Fruit fly (Drosophila melanogaster) whole organism, embryonic: ENCODE results near the gene Ctr9.

Experiments used
- B-H1 ChIP-seq: fragments of 200-800 bp; sonication (Bioruptor generic); IDR thresholded peaks from 3 replicates; pipeline ENCODE4 v1.3.6; 2022; ENCODE audit warnings: missing biosample characterization, missing genetic modification characterization
- B-H2 ChIP-seq: fragments of 200-800 bp; sonication (Bioruptor generic); optimal IDR thresholded peaks from 2 replicates; lab custom pipeline; 2018; ENCODE audit warnings: missing biosample characterization, mild to moderate bottlenecking, missing genetic modification characterization
- Bteb2 ChIP-seq: fragments of 200-800 bp; sonication (Bioruptor generic); optimal IDR thresholded peaks from 2 replicates; lab custom pipeline; 2016; ENCODE audit warnings: missing biosample characterization, missing genetic modification characterization
- CG10462 ChIP-seq: fragments of 200-800 bp; sonication (Bioruptor generic); optimal IDR thresholded peaks from 2 replicates; lab custom pipeline; 2016; ENCODE audit warnings: missing biosample characterization, missing genetic modification characterization
- CG10565 ChIP-seq: fragments of 200-800 bp; sonication (Bioruptor generic); optimal IDR thresholded peaks from 3 replicates; lab custom pipeline; 2016; ENCODE audit warnings: missing biosample characterization, mild to moderate bottlenecking, missing genetic modification characterization
- CG11398 ChIP-seq: fragments of 200-800 bp; sonication (Bioruptor generic); optimal IDR thresholded peaks from 2 replicates; lab custom pipeline; 2016; ENCODE audit warnings: missing biosample characterization, missing genetic modification characterization
- CG1233 ChIP-seq: fragments of 200-800 bp; sonication (Bioruptor generic); optimal IDR thresholded peaks from 4 replicates; lab custom pipeline; 2018; ENCODE audit warnings: missing biosample characterization, mild to moderate bottlenecking, missing genetic modification characterization
- CG13624 ChIP-seq: fragments of 200-800 bp; sonication (Bioruptor generic); optimal IDR thresholded peaks from 2 replicates; lab custom pipeline; 2016; ENCODE audit warnings: missing biosample characterization, missing genetic modification characterization
- CG13775 ChIP-seq: fragments of 200-800 bp; sonication (Bioruptor generic); optimal IDR thresholded peaks from 3 replicates; lab custom pipeline; 2017; ENCODE audit warnings: missing biosample characterization, mild to moderate bottlenecking, missing genetic modification characterization
- CG15011 ChIP-seq: fragments of 200-800 bp; sonication (Bioruptor generic); optimal IDR thresholded peaks from 3 replicates; lab custom pipeline; 2018; ENCODE audit warnings: missing biosample characterization, mild to moderate bottlenecking, missing genetic modification characterization
- CG1603 ChIP-seq: fragments of 200-800 bp; sonication (Bioruptor generic); optimal IDR thresholded peaks from 2 replicates; lab custom pipeline; 2019; ENCODE audit warnings: missing biosample characterization, mild to moderate bottlenecking, missing genetic modification characterization, moderate library complexity
- CG1832 ChIP-seq: fragments of 200-800 bp; sonication (Bioruptor generic); optimal IDR thresholded peaks from 2 replicates; lab custom pipeline; 2017; ENCODE audit warnings: missing biosample characterization, mild to moderate bottlenecking, missing genetic modification characterization, inconsistent platforms
- CG18599 ChIP-seq: fragments of 200-800 bp; sonication (Bioruptor generic); optimal IDR thresholded peaks from 3 replicates; lab custom pipeline; 2017; ENCODE audit warnings: missing biosample characterization, missing genetic modification characterization, mild to moderate bottlenecking, moderate library complexity, missing genetic modification reagents
- CG30020 ChIP-seq: fragments of 200-800 bp; optimal IDR thresholded peaks from 2 replicates; lab custom pipeline; 2019; ENCODE audit warnings: missing biosample characterization, mild to moderate bottlenecking, missing genetic modification characterization, moderate library complexity
- CG31224 ChIP-seq: fragments of 200-800 bp; sonication (Bioruptor generic); IDR thresholded peaks from 2 replicates; pipeline ENCODE4 v1.3.6; 2022; ENCODE audit warnings: missing biosample characterization, missing genetic modification characterization
- CG4404 ChIP-seq: fragments of 200-800 bp; sonication (Bioruptor generic); IDR thresholded peaks from 2 replicates; pipeline ENCODE4 v1.3.6; 2022; ENCODE audit warnings: missing biosample characterization, missing genetic modification characterization
- CG7372 ChIP-seq: fragments of 200-800 bp; sonication (Bioruptor generic); IDR thresholded peaks from 2 replicates; pipeline ENCODE4 v1.3.6; 2022; ENCODE audit warnings: missing biosample characterization, missing genetic modification characterization
- CG8290 ChIP-seq, 3 experiments: fragments of 200-800 bp; sonication (Bioruptor generic); optimal IDR thresholded peaks; 2 replicates each; lab custom pipeline; 2016 to 2019; ENCODE audit warnings: missing biosample characterization in 3 of 3, missing genetic modification characterization in 3 of 3, mild to moderate bottlenecking in 2 of 3, moderate library complexity in 1 of 3
- CG8388 ChIP-seq: fragments of 200-800 bp; sonication (Bioruptor generic); optimal IDR thresholded peaks from 2 replicates; lab custom pipeline; 2019; ENCODE audit warnings: missing biosample characterization, mild to moderate bottlenecking, missing genetic modification characterization, moderate library complexity
- Dek ChIP-seq: fragments of 200-800 bp; sonication (Bioruptor generic); optimal IDR thresholded peaks from 3 replicates; lab custom pipeline; 2019; ENCODE audit warnings: missing biosample characterization, mild to moderate bottlenecking, missing genetic modification characterization, moderate library complexity
- Ets97D ChIP-seq: fragments of 200-800 bp; sonication (Bioruptor generic); optimal IDR thresholded peaks from 3 replicates; lab custom pipeline; 2016; ENCODE audit warnings: missing biosample characterization, missing genetic modification characterization
- HmgD ChIP-seq: fragments of 200-800 bp; sonication (Bioruptor generic); optimal IDR thresholded peaks from 3 replicates; lab custom pipeline; 2016; ENCODE audit warnings: missing biosample characterization, missing genetic modification characterization
- Hr39 ChIP-seq: fragments of >200 bp; optimal IDR thresholded peaks from 2 replicates; lab custom pipeline; 2017
- Jarid2 ChIP-seq: fragments of 200-800 bp; sonication (Bioruptor generic); optimal IDR thresholded peaks from 3 replicates; lab custom pipeline; 2017; ENCODE audit warnings: mild to moderate bottlenecking, missing biosample characterization, missing genetic modification reagents, missing genetic modification characterization
- Lpt ChIP-seq: fragments of >200 bp; optimal IDR thresholded peaks from 2 replicates; lab custom pipeline; 2018; ENCODE audit warnings: missing biosample characterization, missing genetic modification characterization
- MESR4 ChIP-seq: fragments of 200-800 bp; sonication (Bioruptor generic); optimal IDR thresholded peaks from 2 replicates; lab custom pipeline; 2018; ENCODE audit warnings: missing biosample characterization, mild to moderate bottlenecking, missing genetic modification characterization, moderate library complexity
- Poxn ChIP-seq: fragments of 200-800 bp; sonication (Bioruptor generic); IDR thresholded peaks from 2 replicates; pipeline ENCODE4 v1.3.6; 2022; ENCODE audit warnings: missing biosample characterization, missing genetic modification characterization
- Ravus ChIP-seq: fragments of 200-800 bp; sonication (Bioruptor generic); IDR thresholded peaks from 2 replicates; pipeline ENCODE4 v1.3.6; 2022; ENCODE audit warnings: missing biosample characterization, missing genetic modification characterization
- Stat92E ChIP-seq, 3 experiments: fragments of >200 bp in 2 of 3; fragments of 200-800 bp in 1 of 3; sonication (Bioruptor generic) in 1 of 3; optimal IDR thresholded peaks; 2 replicates each; lab custom pipeline; 2017 to 2019; ENCODE audit warnings: missing biosample characterization in 3 of 3, missing genetic modification characterization in 3 of 3, mild to moderate bottlenecking in 1 of 3, moderate library complexity in 1 of 3
- Trl ChIP-seq, 3 experiments: fragments of >200 bp in 2 of 3; fragments of 200-800 bp in 1 of 3; sonication (Bioruptor generic) in 1 of 3; optimal IDR thresholded peaks; 2 replicates in 1 of 3; 3 replicates in 2 of 3; lab custom pipeline; 2016 to 2017; ENCODE audit warnings: missing biosample characterization in 1 of 3, missing genetic modification characterization in 1 of 3
- Xrp1 ChIP-seq: fragments of 200-800 bp; sonication (Bioruptor generic); IDR thresholded peaks from 2 replicates; pipeline ENCODE4 v1.3.6; 2022; ENCODE audit warnings: missing biosample characterization, missing genetic modification characterization
- ab ChIP-seq: fragments of 200-800 bp; sonication (Bioruptor generic); optimal IDR thresholded peaks from 2 replicates; lab custom pipeline; 2016; ENCODE audit warnings: missing biosample characterization, missing genetic modification characterization
- cad ChIP-seq: fragments of >200 bp; optimal IDR thresholded peaks from 2 replicates; lab custom pipeline; 2017; ENCODE audit warnings: missing biosample characterization, missing genetic modification characterization
- chif ChIP-seq, 2 experiments: fragments of 200-800 bp; sonication (Bioruptor generic); optimal IDR thresholded peaks; 3 replicates each; lab custom pipeline; 2016; ENCODE audit warnings: missing biosample characterization in 2 of 2, missing genetic modification characterization in 2 of 2
- crc ChIP-seq: fragments of 200-800 bp; sonication (Bioruptor generic); optimal IDR thresholded peaks from 2 replicates; lab custom pipeline; 2016; ENCODE audit warnings: missing biosample characterization, missing genetic modification characterization
- croc ChIP-seq: fragments of 200-800 bp; sonication (Bioruptor generic); conservative IDR thresholded peaks from 3 replicates; pipeline ENCODE4 v1.3.6; 2022; ENCODE audit warnings: missing biosample characterization, missing genetic modification characterization
- cwo ChIP-seq: fragments of 200-800 bp; sonication (Bioruptor generic); optimal IDR thresholded peaks from 3 replicates; lab custom pipeline; 2017; ENCODE audit warnings: missing biosample characterization, missing genetic modification characterization, mild to moderate bottlenecking, moderate library complexity, missing genetic modification reagents
- fd102C ChIP-seq: fragments of 200-800 bp; sonication (Bioruptor generic); optimal IDR thresholded peaks from 2 replicates; lab custom pipeline; 2018; ENCODE audit warnings: missing biosample characterization, mild to moderate bottlenecking, missing genetic modification characterization, moderate library complexity
- grn ChIP-seq: fragments of 200-800 bp; sonication (Bioruptor generic); optimal IDR thresholded peaks from 3 replicates; lab custom pipeline; 2017; ENCODE audit warnings: missing biosample characterization, missing genetic modification characterization
- lilli ChIP-seq: fragments of 200-800 bp; sonication (Bioruptor generic); optimal IDR thresholded peaks from 3 replicates; lab custom pipeline; 2016; ENCODE audit warnings: missing biosample characterization, missing genetic modification characterization
- mld ChIP-seq: fragments of 200-800 bp; sonication (Bioruptor generic); IDR thresholded peaks from 3 replicates; pipeline ENCODE4 v1.3.6; 2022; ENCODE audit warnings: missing biosample characterization, missing genetic modification characterization; ENCODE audit not compliant: partially characterized antibody
- pb ChIP-seq: fragments of 200-800 bp; sonication (Bioruptor generic); optimal IDR thresholded peaks from 3 replicates; lab custom pipeline; 2016; ENCODE audit warnings: missing biosample characterization, missing genetic modification characterization
- psq ChIP-seq: fragments of 200-800 bp; sonication (Bioruptor generic); optimal IDR thresholded peaks from 2 replicates; lab custom pipeline; 2017; ENCODE audit warnings: missing biosample characterization, missing genetic modification characterization
- ranshi ChIP-seq: fragments of 200-800 bp; sonication (Bioruptor generic); IDR thresholded peaks from 2 replicates; pipeline ENCODE4 v1.3.6; 2022; ENCODE audit warnings: missing biosample characterization, missing genetic modification characterization
- seq ChIP-seq: fragments of 200-800 bp; sonication (Bioruptor generic); IDR thresholded peaks from 2 replicates; pipeline ENCODE4 v1.3.6; 2022; ENCODE audit warnings: missing biosample characterization, missing genetic modification characterization
- sisA ChIP-seq: fragments of 200-800 bp; sonication (Bioruptor generic); IDR thresholded peaks from 2 replicates; pipeline ENCODE4 v1.3.6; 2022; ENCODE audit warnings: missing biosample characterization, missing genetic modification characterization
- slou ChIP-seq: fragments of 200-800 bp; sonication (Bioruptor generic); optimal IDR thresholded peaks from 3 replicates; lab custom pipeline; 2016; ENCODE audit warnings: missing biosample characterization, missing genetic modification characterization
- sob ChIP-seq: fragments of 200-800 bp; sonication (Bioruptor generic); IDR thresholded peaks from 2 replicates; pipeline ENCODE4 v1.3.6; 2022; ENCODE audit warnings: missing biosample characterization, missing genetic modification characterization
- sqz ChIP-seq: fragments of 200-800 bp; sonication (Bioruptor generic); optimal IDR thresholded peaks from 3 replicates; lab custom pipeline; 2018; ENCODE audit warnings: missing biosample characterization, mild to moderate bottlenecking, missing genetic modification characterization
- trem ChIP-seq: fragments of 200-800 bp; optimal IDR thresholded peaks from 3 replicates; lab custom pipeline; 2019; ENCODE audit warnings: missing biosample characterization, mild to moderate bottlenecking, missing genetic modification characterization, moderate library complexity
- tx ChIP-seq: fragments of 200-800 bp; sonication (Bioruptor generic); optimal IDR thresholded peaks from 2 replicates; lab custom pipeline; 2016; ENCODE audit warnings: missing biosample characterization, missing genetic modification characterization
- yki ChIP-seq: fragments of >200 bp; optimal IDR thresholded peaks from 3 replicates; lab custom pipeline; 2018

The Ctr9 gene

DNA sequence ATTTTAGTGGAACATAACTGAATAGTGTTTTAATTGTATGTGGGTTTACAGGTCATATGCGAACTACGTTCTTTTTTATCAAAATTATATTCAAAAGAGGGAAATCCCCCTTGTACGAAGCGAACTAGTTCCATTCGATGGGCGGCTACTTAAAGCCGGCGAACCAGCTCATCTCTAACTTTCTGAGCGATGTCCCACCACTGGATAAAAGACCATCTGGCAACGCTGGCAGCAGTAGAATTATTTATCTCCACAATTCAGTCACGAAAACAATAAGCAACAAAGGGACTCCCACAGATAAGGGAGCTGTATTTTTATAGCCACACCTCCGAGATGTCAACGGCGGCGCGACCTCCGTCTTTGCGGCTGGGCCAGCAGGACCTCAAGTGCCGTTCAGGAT lies 11.3 kb upstream of the Ctr9 start, which contains the start of gene Rabex-5 (continued):
- no peak for TF ChIP-seq cwo
- peak; percentile 60 for TF ChIP-seq lilli (GFP tag; lab: Kevin White, UChicago)
- no peak for TF ChIP-seq ab (GFP tag; lab: Kevin White, UChicago)
- no peak for TF ChIP-seq CG1233 (GFP tag; lab: Kevin White, UChicago)
- no peak for TF ChIP-seq Ravus (GFP tag; lab: Robert Waterston, UW)
- no peak for TF ChIP-seq CG10565 (GFP tag; lab: Kevin White, UChicago)
- TF ChIP-seq Xrp1 (GFP tag; lab: Robert Waterston, UW), result no peak; the same call in 1 of the 2 replicates
- TF ChIP-seq Hr39 (lab: Kevin White, UChicago), result no peak
- no peak for TF ChIP-seq seq (GFP tag; lab: Robert Waterston, UW)
- TF ChIP-seq tx (GFP tag; lab: Kevin White, UChicago), result peak; percentile 21
- TF ChIP-seq Ets97D (GFP tag; lab: Kevin White, UChicago), result peak; percentile 63
- 0 out of 2 replicates have a peak, but pooled peaks have one; percentile 13 for TF ChIP-seq CG7372 (GFP tag; lab: Robert Waterston, UW)
- TF ChIP-seq trem (tag; lab: Kevin White, UChicago), result peak; percentile 52
- no peak for TF ChIP-seq sqz (GFP tag; lab: Kevin White, UChicago)
- peak; percentile 79 for TF ChIP-seq MESR4 (GFP tag; lab: Kevin White, UChicago)
- no peak for TF ChIP-seq CG8290 (GFP tag; optimal IDR thresholded peaks at IDR 0.05; lab: Kevin White, UChicago)
- peak in 1 of 2 experiments; percentile 49 for TF ChIP-seq CG8290 (tag; optimal IDR thresholded peaks at IDR 0.05; lab: Kevin White, UChicago)
- no peak for TF ChIP-seq CG18599 (GFP tag; lab: Kevin White, UChicago)
- no peak for TF ChIP-seq Jarid2 (GFP tag; lab: Kevin White, UChicago)
- peak in 1 of 2 experiments; percentile 29 for TF ChIP-seq chif (GFP tag; optimal IDR thresholded peaks at IDR 0.05; lab: Kevin White, UChicago)
- no peak for TF ChIP-seq CG30020 (tag; lab: Kevin White, UChicago)
- TF ChIP-seq sisA (GFP tag; lab: Robert Waterston, UW), result 0 out of 2 replicates have a peak, but pooled peaks have one; percentile 13
- peak; percentile 36 for TF ChIP-seq Bteb2
- no peak for TF ChIP-seq croc
- TF ChIP-seq CG31224 (GFP tag; lab: Robert Waterston, UW), result no peak
- no peak for TF ChIP-seq Stat92E (GFP tag; optimal IDR thresholded peaks at IDR 0.05; lab: Kevin White, UChicago)
- no peak for TF ChIP-seq CG8388 (GFP tag; lab: Kevin White, UChicago)
- TF ChIP-seq CG10462 (GFP tag; lab: Kevin White, UChicago), result no peak
- TF ChIP-seq slou (GFP tag; lab: Kevin White, UChicago), result peak; percentile 13
- no peak for TF ChIP-seq CG15011 (GFP tag; lab: Kevin White, UChicago)
- TF ChIP-seq cad (GFP tag; lab: Kevin White, UChicago), result no peak
- no peak for TF ChIP-seq Trl (optimal IDR thresholded peaks at IDR 0.05; lab: Kevin White, UChicago)
- peak; percentile 15 for TF ChIP-seq Trl (GFP tag; optimal IDR thresholded peaks at IDR 0.05; lab: Kevin White, UChicago)
- TF ChIP-seq mld (GFP tag; lab: Robert Waterston, UW), result peak; percentile 66; the same call in 2 of the 3 replicates
- TF ChIP-seq pb, result no peak
- no peak for TF ChIP-seq psq (GFP tag; lab: Kevin White, UChicago)
- TF ChIP-seq ranshi (GFP tag; lab: Robert Waterston, UW), result no peak
- TF ChIP-seq grn (GFP tag; lab: Kevin White, UChicago), result no peak
- TF ChIP-seq CG1603 (tag; lab: Kevin White, UChicago), result peak; percentile 73
- TF ChIP-seq Dek, result peak; percentile 10
- no peak for TF ChIP-seq yki
- no peak for TF ChIP-seq Poxn (GFP tag; lab: Robert Waterston, UW)
- TF ChIP-seq sob (GFP tag; lab: Robert Waterston, UW), result no peak
- peak; percentile 53 for TF ChIP-seq HmgD (GFP tag; lab: Kevin White, UChicago)
- TF ChIP-seq B-H2, result no peak
- no peak for TF ChIP-seq CG1832
- TF ChIP-seq CG13775 (GFP tag; lab: Kevin White, UChicago), result no peak
- no peak for TF ChIP-seq CG4404 (GFP tag; lab: Robert Waterston, UW)
- no peak for TF ChIP-seq CG11398 (GFP tag; lab: Kevin White, UChicago)
- peak; percentile 43 for TF ChIP-seq CG13624 (GFP tag; lab: Kevin White, UChicago)
- TF ChIP-seq Lpt (GFP tag; lab: Kevin White, UChicago), result no peak
- no peak for TF ChIP-seq B-H1 (GFP tag; lab: Robert Waterston, UW)
- TF ChIP-seq crc (GFP tag; lab: Kevin White, UChicago), result no peak
- TF ChIP-seq fd102C (GFP tag; lab: Kevin White, UChicago), result no peak
